Worm (Caenorhabditis elegans) whole organism, midembryonic: ENCODE results near the gene C17H12.10.

Source experiments
- cog-1 ChIP-seq: sonication (generic microtip); optimal IDR thresholded peaks from 2 replicates; lab custom pipeline; 2016; ENCODE audit warnings: missing genetic modification characterization, missing compliant biosample characterization
- med-1 ChIP-seq: sonication (generic microtip); optimal IDR thresholded peaks from 2 replicates; lab custom pipeline; 2017; ENCODE audit warnings: missing genetic modification characterization, mild to moderate bottlenecking, missing compliant biosample characterization, antibody characterized with exemption, missing genetic modification reagents; ENCODE audit not compliant: insufficient read depth
- ztf-23 ChIP-seq: fragments of 200-800 bp; sonication (Bioruptor generic); IDR thresholded peaks from 2 replicates; pipeline ENCODE4 v1.3.6; 2022; ENCODE audit warnings: missing genetic modification reagents, missing genetic modification characterization, missing compliant biosample characterization

DNA sequence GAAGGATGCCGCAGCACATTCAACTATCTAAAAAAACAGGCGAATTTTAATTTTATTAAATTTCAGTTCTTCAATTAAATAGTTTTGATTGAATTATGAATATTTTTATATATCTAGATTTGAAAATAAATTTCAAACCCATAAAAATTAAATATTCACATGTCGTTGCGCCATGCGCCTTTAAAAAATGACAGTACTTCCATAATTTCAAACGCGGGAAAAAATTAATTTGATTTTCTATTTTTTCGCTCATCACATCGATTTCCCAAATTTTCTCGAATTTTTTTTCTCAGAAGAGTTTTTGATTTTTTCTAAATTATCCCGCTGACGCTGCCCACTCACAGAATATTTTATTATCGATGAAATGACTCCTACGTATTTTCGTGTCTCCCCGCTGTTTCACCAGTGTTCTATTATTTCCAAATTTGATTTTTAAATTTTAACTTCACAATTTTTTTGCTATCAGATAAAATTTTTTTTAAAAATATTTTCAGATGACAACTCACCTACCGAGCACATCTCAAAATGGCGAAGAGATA lies 35.9 kb downstream of the C17H12.10 start, which contains the start of gene lip-1:
- no peak for TF ChIP-seq ztf-23 (GFP tag; lab: Robert Waterston, UW)
- no peak for TF ChIP-seq cog-1 (tag; lab: Kevin White, UChicago)
- no peak for TF ChIP-seq med-1
